Worm (Caenorhabditis elegans) whole organism, young adult: ENCODE measurements around the gene srh-25.
A peak's percentile ranks its signal among the peaks of the same experiment; 100 is the strongest.

Source experiments
- B0035.1 ChIP-seq: sonication (generic microtip); optimal IDR thresholded peaks from 2 replicates; lab custom pipeline; 2016; ENCODE audit warnings: missing genetic modification characterization, mild to moderate bottlenecking, missing compliant biosample characterization, missing genotype, missing genetic modification reagents
- C06A6.2 ChIP-seq: fragments of 200-800 bp; sonication (Bioruptor generic); conservative IDR thresholded peaks from 2 replicates; pipeline ENCODE4 v1.3.6; 2022; ENCODE audit warnings: missing genetic modification characterization, missing compliant biosample characterization
- D2030.7 ChIP-seq: fragments of 200-800 bp; sonication (Bioruptor generic); IDR thresholded peaks from 2 replicates; pipeline ENCODE4 v1.3.6; 2022; ENCODE audit warnings: missing genetic modification reagents, missing genetic modification characterization, missing compliant biosample characterization
- F55B11.4 ChIP-seq: sonication (generic microtip); optimal IDR thresholded peaks from 2 replicates; lab custom pipeline; 2016; ENCODE audit warnings: missing compliant biosample characterization, missing genetic modification characterization, borderline replicate concordance; ENCODE audit not compliant: insufficient read depth
- F57C9.4 ChIP-seq: sonication (generic microtip); optimal IDR thresholded peaks from 2 replicates; lab custom pipeline; 2017; ENCODE audit warnings: mild to moderate bottlenecking, missing genetic modification characterization, missing compliant biosample characterization
- akir-1 ChIP-seq: fragments of 200-800 bp; sonication (Bioruptor generic); optimal IDR thresholded peaks from 2 replicates; lab custom pipeline; 2018; ENCODE audit warnings: mild to moderate bottlenecking, missing genetic modification characterization, moderate library complexity, missing compliant biosample characterization
- ama-1 ChIP-seq, 3 experiments: fragments of 150-350 bp in 1 of 3; sonication (generic microtip) in 2 of 3; optimal IDR thresholded peaks; 2 replicates each; lab custom pipeline; 2014 to 2018; ENCODE audit warnings: missing biosample characterization in 2 of 3, missing genetic modification characterization in 2 of 3, missing genetic modification reagents in 2 of 3
- athp-1 ChIP-seq: sonication (generic microtip); optimal IDR thresholded peaks from 2 replicates; lab custom pipeline; 2017; ENCODE audit warnings: mild to moderate bottlenecking, missing genetic modification characterization, missing compliant biosample characterization
- attf-3 ChIP-seq: fragments of 200-800 bp; sonication (Bioruptor generic); conservative IDR thresholded peaks from 2 replicates; pipeline ENCODE4 v1.3.6; 2022; ENCODE audit warnings: missing genetic modification reagents, missing genetic modification characterization, missing compliant biosample characterization
- attf-5 ChIP-seq: fragments of 200-800 bp; sonication (Bioruptor generic); optimal IDR thresholded peaks from 2 replicates; lab custom pipeline; 2018; ENCODE audit warnings: mild to moderate bottlenecking, missing genetic modification characterization, missing compliant biosample characterization
- bed-2 ChIP-seq: fragments of 200-800 bp; sonication (Bioruptor generic); IDR thresholded peaks from 2 replicates; pipeline ENCODE4 v1.3.6; 2022; ENCODE audit warnings: missing genetic modification reagents, missing genetic modification characterization, missing compliant biosample characterization
- chd-7 ChIP-seq: sonication (generic microtip); optimal IDR thresholded peaks from 2 replicates; lab custom pipeline; 2016; ENCODE audit warnings: mild to moderate bottlenecking, missing genetic modification characterization, moderate library complexity, missing compliant biosample characterization
- efl-1 ChIP-seq: fragments of 150-350 bp; optimal IDR thresholded peaks from 2 replicates; lab custom pipeline; 2014; ENCODE audit warnings: missing biosample characterization, missing genetic modification reagents, missing genetic modification characterization
- egrh-3 ChIP-seq: fragments of 200-800 bp; sonication (Bioruptor generic); IDR thresholded peaks from 2 replicates; pipeline ENCODE4 v1.3.6; 2022; ENCODE audit warnings: missing genetic modification reagents, missing genetic modification characterization, missing compliant biosample characterization
- ets-4 ChIP-seq: fragments of 200-800 bp; sonication (Bioruptor generic); optimal IDR thresholded peaks from 2 replicates; lab custom pipeline; 2018; ENCODE audit warnings: mild to moderate bottlenecking, missing genetic modification characterization, missing compliant biosample characterization
- fkh-3 ChIP-seq: sonication (generic microtip); optimal IDR thresholded peaks from 2 replicates; lab custom pipeline; 2016; ENCODE audit warnings: mild to moderate bottlenecking, missing genetic modification characterization, missing compliant biosample characterization
- gei-17 ChIP-seq: fragments of 200-800 bp; sonication (Bioruptor generic); optimal IDR thresholded peaks from 2 replicates; lab custom pipeline; 2018; ENCODE audit warnings: mild to moderate bottlenecking, missing genetic modification characterization, missing compliant biosample characterization
- lir-1 ChIP-seq: fragments of 200-800 bp; sonication (Bioruptor generic); conservative IDR thresholded peaks from 2 replicates; pipeline ENCODE4 v1.3.6; 2022; ENCODE audit warnings: missing genetic modification reagents, missing genetic modification characterization, missing compliant biosample characterization
- lsy-27 ChIP-seq: sonication (generic microtip); optimal IDR thresholded peaks from 2 replicates; lab custom pipeline; 2017; ENCODE audit warnings: missing genetic modification characterization, mild to moderate bottlenecking, missing compliant biosample characterization, antibody characterized with exemption, missing genotype, borderline replicate concordance; ENCODE audit not compliant: insufficient read depth
- madf-6 ChIP-seq: fragments of 200-800 bp; sonication (Bioruptor generic); IDR thresholded peaks from 2 replicates; pipeline ENCODE4 v1.3.6; 2022; ENCODE audit warnings: missing genetic modification reagents, missing genetic modification characterization, missing compliant biosample characterization
- madf-8 ChIP-seq: fragments of 200-800 bp; sonication (Bioruptor generic); conservative IDR thresholded peaks from 2 replicates; pipeline ENCODE4 v1.3.6; 2022; ENCODE audit warnings: missing genetic modification reagents, missing genetic modification characterization, missing compliant biosample characterization
- nfya-1 ChIP-seq: sonication (generic microtip); optimal IDR thresholded peaks from 2 replicates; lab custom pipeline; 2017; ENCODE audit warnings: antibody characterized with exemption, missing compliant biosample characterization, missing genetic modification characterization, borderline replicate concordance; ENCODE audit not compliant: insufficient read depth
- nhr-179 ChIP-seq: sonication (generic microtip); optimal IDR thresholded peaks from 2 replicates; lab custom pipeline; 2016; ENCODE audit warnings: mild to moderate bottlenecking, missing genetic modification characterization, missing compliant biosample characterization
- nhr-27 ChIP-seq: fragments of 200-800 bp; sonication (Bioruptor generic); optimal IDR thresholded peaks from 2 replicates; lab custom pipeline; 2018; ENCODE audit warnings: mild to moderate bottlenecking, missing genetic modification characterization, moderate library complexity, missing compliant biosample characterization
- rpc-1 ChIP-seq, 2 experiments: fragments of 150-350 bp in 1 of 2; sonication (generic microtip) in 1 of 2; optimal IDR thresholded peaks; 2 replicates each; lab custom pipeline; 2014 to 2018; ENCODE audit warnings: missing biosample characterization in 1 of 2, missing genetic modification characterization in 1 of 2, missing genetic modification reagents in 1 of 2, missing genotype in 1 of 2
- snpc-1.3 ChIP-seq: sonication (generic microtip); optimal IDR thresholded peaks from 2 replicates; lab custom pipeline; 2017; ENCODE audit warnings: missing genetic modification characterization, mild to moderate bottlenecking, missing compliant biosample characterization, antibody characterized with exemption, moderate library complexity, missing genotype, missing genetic modification reagents; ENCODE audit not compliant: insufficient read depth
- tbx-9 ChIP-seq: sonication (generic microtip); optimal IDR thresholded peaks from 2 replicates; lab custom pipeline; 2016; ENCODE audit warnings: borderline replicate concordance, missing genetic modification characterization, inconsistent platforms, missing compliant biosample characterization
- unc-130 ChIP-seq: sonication (generic microtip); optimal IDR thresholded peaks from 2 replicates; lab custom pipeline; 2016; ENCODE audit warnings: missing genetic modification reagents, missing genetic modification characterization, missing compliant biosample characterization
- ztf-18 ChIP-seq: sonication (generic microtip); optimal IDR thresholded peaks from 2 replicates; lab custom pipeline; 2016; ENCODE audit warnings: missing genotype, mild to moderate bottlenecking, missing genetic modification characterization, missing compliant biosample characterization
- ztf-22 ChIP-seq: fragments of 200-800 bp; sonication (Bioruptor generic); optimal IDR thresholded peaks from 2 replicates; lab custom pipeline; 2018; ENCODE audit warnings: mild to moderate bottlenecking, missing genetic modification characterization, moderate library complexity, missing compliant biosample characterization
- ztf-26 ChIP-seq: sonication (generic microtip); optimal IDR thresholded peaks from 2 replicates; lab custom pipeline; 2017; ENCODE audit warnings: missing genetic modification characterization, missing compliant biosample characterization
- ztf-3 ChIP-seq: fragments of 200-800 bp; sonication (Bioruptor generic); optimal IDR thresholded peaks from 2 replicates; lab custom pipeline; 2018; ENCODE audit warnings: mild to moderate bottlenecking, missing genetic modification characterization, missing compliant biosample characterization
- ztf-6 ChIP-seq: fragments of 200-800 bp; sonication (Bioruptor generic); IDR thresholded peaks from 2 replicates; pipeline ENCODE4 v1.3.6; 2022; ENCODE audit warnings: missing genetic modification reagents, missing genetic modification characterization, missing compliant biosample characterization

srh-25 gene

DNA sequence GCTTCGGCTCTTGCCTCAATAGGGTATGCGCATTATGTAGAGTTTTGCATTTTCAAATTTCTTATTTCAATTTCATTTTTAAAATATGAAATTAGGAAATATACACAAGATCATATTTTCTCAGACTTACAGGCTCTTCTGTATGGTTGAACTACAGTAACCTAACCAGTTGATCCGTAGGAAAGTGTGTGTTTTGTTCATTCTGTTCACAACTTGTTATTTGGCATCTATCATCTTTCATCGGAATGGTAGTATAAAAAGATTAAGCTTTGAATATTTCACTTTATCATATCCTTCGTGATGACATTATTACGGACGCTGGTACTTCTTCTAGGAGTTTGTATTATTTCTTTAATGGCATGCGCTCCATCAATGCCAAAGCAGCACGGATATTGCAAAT is 27.7 kb downstream of the srh-25 start, which contains the start of gene K01D12.10:
Gene K01D12.10, plus strand, starts transcription at position 301 of the 400 bp plus-strand sequence.
- TF ChIP-seq rpc-1 (optimal IDR thresholded peaks at IDR 0.05; lab: Kevin White, UChicago) (no peak), rpc-1 (tag; optimal IDR thresholded peaks at IDR 0.05; lab: Kevin White, UChicago) (no peak), attf-5 (no peak), F57C9.4 (tag; lab: Kevin White, UChicago) (no peak), athp-1 (tag; lab: Kevin White, UChicago) (no peak), C06A6.2 (GFP tag; lab: Robert Waterston, UW) (no peak), ztf-6 (GFP tag; lab: Robert Waterston, UW) (no peak), lsy-27 (tag; lab: Kevin White, UChicago) (no peak), F55B11.4 (tag; lab: Kevin White, UChicago) (no peak), bed-2 (GFP tag; lab: Robert Waterston, UW) (no peak), akir-1 (no peak), ama-1 (optimal IDR thresholded peaks at IDR 0.05; lab: Kevin White, UChicago) (no peak), ama-1 (GFP tag; optimal IDR thresholded peaks at IDR 0.05; lab: Kevin White, UChicago) (no peak), ztf-18 (tag; lab: Kevin White, UChicago) (no peak), fkh-3 (tag; lab: Kevin White, UChicago) (no peak), ztf-3 (no peak), nfya-1 (no peak)

ce11 chrV:12404544-12404943 is 29.1 kb downstream of the srh-25 start, which contains the start of gene K01D12.9:
TSS of gene K01D12.9 (minus strand) at chrV:12404644.
- TF ChIP-seq lir-1 (GFP tag; lab: Robert Waterston, UW) (no peak), ztf-22 (GFP tag; lab: Kevin White, UChicago) (no peak), nhr-27 (tag; lab: Kevin White, UChicago) (no peak), unc-130 (GFP tag; lab: Kevin White, UChicago) (no peak), ets-4 (GFP tag; lab: Kevin White, UChicago) (no peak), gei-17 (GFP tag; lab: Kevin White, UChicago) (no peak), nhr-179 (tag; lab: Kevin White, UChicago) (no peak), chd-7 (tag; lab: Kevin White, UChicago) (no peak), ztf-26 (tag; lab: Kevin White, UChicago) (no peak)

DNA sequence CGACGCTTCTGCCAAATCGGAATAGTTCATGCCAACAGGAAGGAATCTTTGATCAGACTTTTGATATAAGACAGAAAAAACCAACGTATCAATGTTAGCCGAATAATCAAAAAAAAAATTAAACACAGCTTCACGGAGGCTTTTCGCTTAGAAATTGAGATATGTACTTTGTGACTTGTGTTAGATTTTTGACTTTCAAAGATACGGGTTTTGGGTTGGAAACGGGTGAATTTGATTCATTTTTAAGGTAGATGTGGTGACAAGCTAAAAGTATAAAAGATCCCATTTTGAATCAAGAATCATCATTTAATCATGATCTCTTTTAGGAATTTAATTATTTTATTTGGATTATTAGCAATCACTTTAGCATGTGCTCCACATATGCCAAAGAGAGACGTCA is 31.3 kb downstream of the srh-25 start, which contains the start of gene K01D12.8:
Gene K01D12.8, plus strand, starts transcription at position 301 of the 400 bp plus-strand sequence.
- TF ChIP-seq lsy-27 (tag; lab: Kevin White, UChicago) (no peak), tbx-9 (tag; lab: Kevin White, UChicago) (no peak), D2030.7 (GFP tag; lab: Robert Waterston, UW) (no peak), egrh-3 (GFP tag; lab: Robert Waterston, UW) (no peak)
- TF ChIP-seq, all 124 proteins: peak for 0

DNA sequence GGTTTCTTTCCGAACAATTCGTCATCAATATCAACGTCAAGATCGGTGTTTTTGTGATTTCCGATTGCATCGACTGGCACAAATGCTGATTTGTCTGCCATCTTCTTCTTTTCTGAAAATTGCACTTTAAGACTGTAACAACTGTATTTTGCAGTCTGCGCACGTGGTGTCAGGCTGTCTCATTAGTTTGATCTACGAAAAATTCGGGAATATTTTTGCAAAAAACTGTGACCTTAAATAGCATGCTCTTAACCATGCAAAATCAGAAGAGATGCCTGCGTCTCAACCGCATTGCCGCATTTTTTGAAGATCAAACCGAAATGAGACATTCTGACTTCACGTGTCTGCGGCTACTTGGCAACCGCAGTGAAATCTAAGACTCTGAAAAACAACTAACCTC is 32.2 kb downstream of the srh-25 start, which contains the start of gene K01D12.7:
Gene K01D12.7, minus strand, starts transcription at position 101 of the 400 bp plus-strand sequence.
- TF ChIP-seq efl-1 (GFP tag; lab: Kevin White, UChicago) (peak; percentile 22), ztf-18 (tag; lab: Kevin White, UChicago) (no peak), B0035.1 (tag; lab: Kevin White, UChicago) (no peak), madf-6 (peak; percentile 80), nhr-27 (tag; lab: Kevin White, UChicago) (no peak), snpc-1.3 (tag; lab: Kevin White, UChicago) (no peak), attf-3 (GFP tag; lab: Robert Waterston, UW) (0 out of 2 replicates have a peak, but pooled peaks have one; percentile 31), madf-8 (0 out of 2 replicates have a peak, but pooled peaks have one; percentile 7)
- TF ChIP-seq, all 124 proteins: peak for 4
